Worm (Caenorhabditis elegans) whole organism, L4 larva: ENCODE measurements around the gene C08F11.12.

Experiments used
- F49E8.2 ChIP-seq: sonication (generic microtip); optimal IDR thresholded peaks from 2 replicates; lab custom pipeline; 2016; ENCODE audit warnings: missing compliant biosample characterization, mild to moderate bottlenecking, missing genetic modification characterization, borderline replicate concordance
- Y48G9A.11 ChIP-seq: fragments of 200-800 bp; sonication (Bioruptor generic); IDR thresholded peaks from 2 replicates; pipeline ENCODE4 v1.3.6; 2022; ENCODE audit warnings: missing genetic modification reagents, missing genetic modification characterization, missing compliant biosample characterization
- ctbp-1 ChIP-seq: fragments of 200-800 bp; sonication (Bioruptor generic); IDR thresholded peaks from 2 replicates; pipeline ENCODE4 v1.3.6; 2022; ENCODE audit warnings: missing genetic modification reagents, missing genetic modification characterization, missing compliant biosample characterization
- lim-7 ChIP-seq: fragments of 200-800 bp; sonication (Bioruptor generic); IDR thresholded peaks from 2 replicates; pipeline ENCODE4 v1.3.6; 2022; ENCODE audit warnings: missing genetic modification characterization, missing compliant biosample characterization
- madf-9 ChIP-seq: fragments of 200-800 bp; sonication (Bioruptor generic); conservative IDR thresholded peaks from 2 replicates; pipeline ENCODE4 v1.3.6; 2022; ENCODE audit warnings: missing genetic modification reagents, missing genetic modification characterization, missing compliant biosample characterization
- mdt-29 ChIP-seq: fragments of 200-800 bp; sonication (Bioruptor generic); IDR thresholded peaks from 2 replicates; pipeline ENCODE4 v1.3.6; 2022; ENCODE audit warnings: missing genetic modification reagents, missing genetic modification characterization, missing compliant biosample characterization
- snpc-1.2 ChIP-seq: fragments of 200-800 bp; sonication (Bioruptor generic); IDR thresholded peaks from 2 replicates; pipeline ENCODE4 v1.3.6; 2022; ENCODE audit warnings: missing genetic modification reagents, missing genetic modification characterization, missing compliant biosample characterization

The C08F11.12 gene

ce11 chrIV:13601973-13602669 lies 49.2 kb downstream of the C08F11.12 start, which contains the start of gene Y45F10B.59:
Gene Y45F10B.59, plus strand, starts transcription at chrIV:13602619.
- no peak for TF ChIP-seq ctbp-1 (GFP tag; lab: Robert Waterston, UW)
- peak; percentile 91 for TF ChIP-seq snpc-1.2 (GFP tag; lab: Robert Waterston, UW)

- peak; percentile 97 for TF ChIP-seq snpc-1.2 (GFP tag; lab: Robert Waterston, UW)
- TF ChIP-seq F49E8.2: peak; percentile 53
- no peak for TF ChIP-seq lim-7 (GFP tag; lab: Robert Waterston, UW)
- 0 out of 2 replicates have a peak, but pooled peaks have one; percentile 15 for TF ChIP-seq Y48G9A.11 (GFP tag; lab: Robert Waterston, UW)
- TF ChIP-seq madf-9 (GFP tag; lab: Robert Waterston, UW): no peak
- TF ChIP-seq mdt-29: peak; percentile 69; the same call in 1 of the 2 replicates
These were observed 49.9 kb downstream of the C08F11.12 start for ce11 chrIV:13601428-13601827.
